Worm (Caenorhabditis elegans) whole organism, midembryonic: ENCODE results near the gene Y7A5A.9.

Experiments
- klf-2 ChIP-seq: fragments of 200-800 bp; sonication (Bioruptor generic); conservative IDR thresholded peaks from 2 replicates; pipeline ENCODE4 v1.3.6; 2022; ENCODE audit warnings: missing genetic modification reagents, missing genetic modification characterization, missing compliant biosample characterization
- ref-1 ChIP-seq: fragments of 200-800 bp; sonication (Bioruptor generic); conservative IDR thresholded peaks from 2 replicates; pipeline ENCODE4 v1.3.6; 2022; ENCODE audit warnings: missing genetic modification reagents, missing genetic modification characterization, missing compliant biosample characterization
- tab-1 ChIP-seq: fragments of 200-800 bp; sonication (Bioruptor generic); IDR thresholded peaks from 2 replicates; pipeline ENCODE4 v1.3.6; 2022; ENCODE audit warnings: missing genetic modification characterization, missing compliant biosample characterization

DNA sequence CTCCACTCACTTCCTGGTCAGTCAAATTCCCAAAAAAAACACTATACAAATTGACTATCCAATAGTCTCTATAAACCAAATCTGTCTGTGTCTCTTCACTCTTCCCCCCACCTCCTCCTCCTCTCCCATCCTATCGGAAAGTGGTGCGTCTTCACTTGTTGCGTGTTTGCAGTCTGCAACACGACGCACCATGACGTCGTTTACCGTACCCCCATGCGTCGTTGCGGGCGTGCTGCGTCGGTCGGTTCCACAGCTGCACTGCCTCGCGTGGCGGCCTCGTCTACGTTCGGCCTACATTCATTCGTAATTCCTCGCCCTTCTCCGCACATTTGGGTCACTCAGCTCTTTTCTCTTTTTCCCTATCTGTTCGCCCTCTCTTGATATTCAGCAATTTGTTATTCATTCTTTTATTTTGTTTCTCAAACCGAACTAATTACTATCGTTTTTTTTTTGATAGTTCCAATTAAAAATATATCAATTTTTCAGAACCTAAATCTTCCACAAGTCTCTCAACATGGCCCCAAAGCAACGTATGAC, 14.2 kb downstream of the Y7A5A.9 start, which contains the start of gene serp-1.1:
- TF ChIP-seq tab-1 (GFP tag; lab: Robert Waterston, UW) (no peak; the same call in 1 of the 2 replicates), klf-2 (GFP tag; lab: Robert Waterston, UW) (no peak), ref-1 (GFP tag; lab: Robert Waterston, UW) (no peak)
